Fruit fly (Drosophila melanogaster) whole organism, embryonic: Measurements from ENCODE around the gene RpS15Aa.
A peak's percentile ranks its signal among the peaks of the same experiment; 100 is the strongest.

ENCODE experiments used
- CG14710 ChIP-seq: fragments of 200-800 bp; sonication (Bioruptor generic); optimal IDR thresholded peaks from 3 replicates; lab custom pipeline; 2019; ENCODE audit warnings: missing biosample characterization, mild to moderate bottlenecking, missing genetic modification characterization, moderate library complexity
- CG15479 ChIP-seq: fragments of 200-800 bp; sonication (Bioruptor generic); optimal IDR thresholded peaks from 3 replicates; lab custom pipeline; 2019; ENCODE audit warnings: missing biosample characterization, mild to moderate bottlenecking, missing genetic modification characterization, moderate library complexity
- CG1647 ChIP-seq: fragments of 200-800 bp; sonication (Bioruptor generic); optimal IDR thresholded peaks from 3 replicates; lab custom pipeline; 2016; ENCODE audit warnings: missing biosample characterization, missing genetic modification characterization
- CG2116 ChIP-seq: fragments of 200-800 bp; sonication (Bioruptor generic); optimal IDR thresholded peaks from 3 replicates; lab custom pipeline; 2018; ENCODE audit warnings: missing biosample characterization, mild to moderate bottlenecking, missing genetic modification characterization
- CG2129 ChIP-seq: fragments of 200-800 bp; sonication (Bioruptor generic); IDR thresholded peaks from 2 replicates; pipeline ENCODE4 v1.3.6; 2022; ENCODE audit warnings: missing biosample characterization, missing genetic modification characterization; ENCODE audit not compliant: partially characterized antibody
- CG30403 ChIP-seq: fragments of 200-800 bp; sonication (Bioruptor generic); optimal IDR thresholded peaks from 3 replicates; lab custom pipeline; 2016; ENCODE audit warnings: missing biosample characterization, missing genetic modification characterization
- CG3163 ChIP-seq: fragments of 200-800 bp; sonication (Bioruptor generic); optimal IDR thresholded peaks from 3 replicates; lab custom pipeline; 2016; ENCODE audit warnings: missing biosample characterization, missing genetic modification characterization
- CG34224 ChIP-seq: fragments of 200-800 bp; sonication (Bioruptor generic); IDR thresholded peaks from 3 replicates; pipeline ENCODE4 v1.3.6; 2022; ENCODE audit warnings: missing biosample characterization, missing genetic modification characterization; ENCODE audit not compliant: partially characterized antibody
- CG3838 ChIP-seq: fragments of 200-800 bp; sonication (Bioruptor generic); optimal IDR thresholded peaks from 3 replicates; lab custom pipeline; 2016; ENCODE audit warnings: missing biosample characterization, missing genetic modification characterization
- CG4282 ChIP-seq: fragments of 200-800 bp; sonication (Bioruptor generic); optimal IDR thresholded peaks from 2 replicates; lab custom pipeline; 2016; ENCODE audit warnings: missing biosample characterization, missing genetic modification characterization
- CG4617 ChIP-seq: fragments of 200-800 bp; sonication (Bioruptor generic); optimal IDR thresholded peaks from 3 replicates; lab custom pipeline; 2016; ENCODE audit warnings: missing biosample characterization, missing genetic modification characterization, borderline replicate concordance
- CG4707 ChIP-seq: fragments of 200-800 bp; sonication (Bioruptor generic); optimal IDR thresholded peaks from 2 replicates; lab custom pipeline; 2018; ENCODE audit warnings: missing biosample characterization, mild to moderate bottlenecking, missing genetic modification characterization, moderate library complexity
- CG5245 ChIP-seq: fragments of 200-800 bp; sonication (Bioruptor generic); optimal IDR thresholded peaks from 3 replicates; lab custom pipeline; 2016; ENCODE audit warnings: missing biosample characterization, missing genetic modification characterization
- CG6813 ChIP-seq: fragments of 200-800 bp; sonication (Bioruptor generic); optimal IDR thresholded peaks from 2 replicates; lab custom pipeline; 2017; ENCODE audit warnings: missing biosample characterization, missing genetic modification characterization, mild to moderate bottlenecking, moderate library complexity, missing genetic modification reagents
- CG7987 ChIP-seq: fragments of 200-800 bp; sonication (Bioruptor generic); optimal IDR thresholded peaks from 2 replicates; lab custom pipeline; 2018; ENCODE audit warnings: missing biosample characterization, mild to moderate bottlenecking, missing genetic modification characterization, moderate library complexity
- CG8290 ChIP-seq, 3 experiments: fragments of 200-800 bp; sonication (Bioruptor generic); optimal IDR thresholded peaks; 2 replicates each; lab custom pipeline; 2016 to 2019; ENCODE audit warnings: missing biosample characterization in 3 of 3, missing genetic modification characterization in 3 of 3, mild to moderate bottlenecking in 2 of 3, moderate library complexity in 1 of 3
- CG9727 ChIP-seq: fragments of 200-800 bp; sonication (Bioruptor generic); optimal IDR thresholded peaks from 3 replicates; lab custom pipeline; 2017; ENCODE audit warnings: missing biosample characterization, mild to moderate bottlenecking, missing genetic modification characterization
- CG9797 ChIP-seq: fragments of 200-800 bp; sonication (Bioruptor generic); optimal IDR thresholded peaks from 3 replicates; lab custom pipeline; 2018; ENCODE audit warnings: missing biosample characterization, mild to moderate bottlenecking, missing genetic modification characterization
- CG9932 ChIP-seq: fragments of 200-800 bp; sonication (Bioruptor generic); IDR thresholded peaks from 2 replicates; pipeline ENCODE4 v1.3.6; 2022; ENCODE audit warnings: missing biosample characterization, missing genetic modification characterization
- Camta ChIP-seq: fragments of 200-800 bp; sonication (Bioruptor generic); optimal IDR thresholded peaks from 2 replicates; lab custom pipeline; 2016; ENCODE audit warnings: missing biosample characterization, missing genetic modification characterization
- Ets65A ChIP-seq: fragments of 200-800 bp; sonication (Bioruptor generic); peaks from one replicate; lab custom pipeline; 2016; ENCODE audit warnings: missing biosample characterization, missing genetic modification characterization
- Fer3 ChIP-seq: fragments of 200-800 bp; sonication (Bioruptor generic); optimal IDR thresholded peaks from 2 replicates; lab custom pipeline; 2018; ENCODE audit warnings: missing biosample characterization, mild to moderate bottlenecking, missing genetic modification characterization, moderate library complexity
- Hr3 ChIP-seq: fragments of 200-800 bp; sonication (Bioruptor generic); optimal IDR thresholded peaks from 3 replicates; lab custom pipeline; 2016; ENCODE audit warnings: missing biosample characterization, missing genetic modification characterization
- Mad ChIP-seq: fragments of 200-800 bp; sonication (Bioruptor generic); optimal IDR thresholded peaks from 2 replicates; lab custom pipeline; 2016; ENCODE audit warnings: missing biosample characterization, missing genetic modification characterization
- Optix ChIP-seq: fragments of 200-800 bp; sonication (Bioruptor generic); IDR thresholded peaks from 3 replicates; pipeline ENCODE4 v1.3.6; 2022; ENCODE audit warnings: missing biosample characterization, missing genetic modification characterization
- Ravus ChIP-seq: fragments of 200-800 bp; sonication (Bioruptor generic); IDR thresholded peaks from 2 replicates; pipeline ENCODE4 v1.3.6; 2022; ENCODE audit warnings: missing biosample characterization, missing genetic modification characterization
- Scr ChIP-seq: fragments of 200-800 bp; sonication (Bioruptor generic); IDR thresholded peaks from 2 replicates; pipeline ENCODE4 v1.3.6; 2022; ENCODE audit warnings: missing biosample characterization, missing genetic modification characterization; ENCODE audit not compliant: partially characterized antibody
- Side ChIP-seq: fragments of 200-800 bp; sonication (Bioruptor generic); optimal IDR thresholded peaks from 2 replicates; lab custom pipeline; 2016; ENCODE audit warnings: missing biosample characterization, missing genetic modification characterization
- Stat92E ChIP-seq, 3 experiments: fragments of >200 bp in 2 of 3; fragments of 200-800 bp in 1 of 3; sonication (Bioruptor generic) in 1 of 3; optimal IDR thresholded peaks; 2 replicates each; lab custom pipeline; 2017 to 2019; ENCODE audit warnings: missing biosample characterization in 3 of 3, missing genetic modification characterization in 3 of 3, mild to moderate bottlenecking in 1 of 3, moderate library complexity in 1 of 3
- Usf ChIP-seq: fragments of 200-800 bp; sonication (Bioruptor generic); optimal IDR thresholded peaks from 2 replicates; lab custom pipeline; 2017; ENCODE audit warnings: missing genotype, missing biosample characterization, missing genetic modification characterization
- cas ChIP-seq: fragments of 200-800 bp; sonication (Bioruptor generic); IDR thresholded peaks from 2 replicates; pipeline ENCODE4 v1.3.6; 2022; ENCODE audit warnings: missing biosample characterization, missing genetic modification characterization
- chm ChIP-seq: fragments of 200-800 bp; sonication (Bioruptor generic); IDR thresholded peaks from 2 replicates; pipeline ENCODE4 v1.3.6; 2022; ENCODE audit warnings: missing biosample characterization, missing genetic modification characterization
- dmrt11E ChIP-seq: fragments of 200-800 bp; sonication (Bioruptor generic); optimal IDR thresholded peaks from 3 replicates; lab custom pipeline; 2018; ENCODE audit warnings: missing biosample characterization, mild to moderate bottlenecking, missing genetic modification characterization, moderate library complexity
- ftz-f1 ChIP-seq: fragments of 200-800 bp; sonication (Bioruptor generic); optimal IDR thresholded peaks from 2 replicates; lab custom pipeline; 2016; ENCODE audit warnings: missing biosample characterization, missing genetic modification characterization
- gcm2 ChIP-seq: fragments of 200-800 bp; sonication (Bioruptor generic); optimal IDR thresholded peaks from 2 replicates; lab custom pipeline; 2016; ENCODE audit warnings: missing biosample characterization, missing genetic modification characterization
- grn ChIP-seq: fragments of 200-800 bp; sonication (Bioruptor generic); optimal IDR thresholded peaks from 3 replicates; lab custom pipeline; 2017; ENCODE audit warnings: missing biosample characterization, missing genetic modification characterization
- ham ChIP-seq: fragments of 200-800 bp; sonication (Bioruptor generic); IDR thresholded peaks from 2 replicates; pipeline ENCODE4 v1.3.6; 2022; ENCODE audit warnings: missing biosample characterization, missing genetic modification characterization
- kni ChIP-seq: fragments of 200-800 bp; sonication (Bioruptor generic); optimal IDR thresholded peaks from 3 replicates; lab custom pipeline; 2017; ENCODE audit warnings: mild to moderate bottlenecking, missing biosample characterization, missing genetic modification reagents, missing genetic modification characterization
- knrl ChIP-seq: fragments of 200-800 bp; sonication (Bioruptor generic); IDR thresholded peaks from 3 replicates; pipeline ENCODE4 v1.3.6; 2022; ENCODE audit warnings: missing biosample characterization, missing genetic modification characterization; ENCODE audit not compliant: partially characterized antibody
- mam ChIP-seq: fragments of 200-800 bp; sonication (Bioruptor generic); optimal IDR thresholded peaks from 3 replicates; lab custom pipeline; 2016; ENCODE audit warnings: missing biosample characterization, missing genetic modification characterization
- org-1 ChIP-seq: fragments of 200-800 bp; sonication (Bioruptor generic); optimal IDR thresholded peaks from 2 replicates; lab custom pipeline; 2017; ENCODE audit warnings: missing biosample characterization, missing genetic modification characterization
- salm ChIP-seq: fragments of 200-800 bp; sonication (Bioruptor generic); optimal IDR thresholded peaks from 2 replicates; lab custom pipeline; 2018; ENCODE audit warnings: missing biosample characterization, mild to moderate bottlenecking, missing genetic modification characterization
- sc ChIP-seq, 3 experiments: fragments of >200 bp in 2 of 3; fragments of 200-800 bp in 1 of 3; sonication (Bioruptor generic) in 1 of 3; optimal IDR thresholded peaks; 2 replicates in 2 of 3; 3 replicates in 1 of 3; lab custom pipeline; 2017; ENCODE audit warnings: mild to moderate bottlenecking in 1 of 3, missing biosample characterization in 1 of 3, missing genetic modification characterization in 1 of 3, missing genetic modification reagents in 1 of 3
- slp2 ChIP-seq: fragments of 200-800 bp; sonication (Bioruptor generic); optimal IDR thresholded peaks from 2 replicates; lab custom pipeline; 2016; ENCODE audit warnings: missing biosample characterization, missing genetic modification characterization
- sna ChIP-seq: fragments of 200-800 bp; sonication (Bioruptor generic); IDR thresholded peaks from 2 replicates; pipeline ENCODE4 v1.3.6; 2022; ENCODE audit warnings: missing biosample characterization, missing genetic modification characterization; ENCODE audit not compliant: partially characterized antibody
- vnd ChIP-seq: fragments of 200-800 bp; sonication (Bioruptor generic); IDR thresholded peaks from 3 replicates; pipeline ENCODE4 v1.3.6; 2022; ENCODE audit warnings: missing biosample characterization, missing genetic modification characterization; ENCODE audit not compliant: partially characterized antibody
- wor ChIP-seq: fragments of 200-800 bp; sonication (Bioruptor generic); IDR thresholded peaks from 2 replicates; pipeline ENCODE4 v1.3.6; 2022; ENCODE audit warnings: missing biosample characterization, missing genetic modification characterization
- zen2 ChIP-seq: fragments of 200-800 bp; sonication (Bioruptor generic); IDR thresholded peaks from 3 replicates; pipeline ENCODE4 v1.3.6; 2022; ENCODE audit warnings: missing biosample characterization, missing genetic modification characterization; ENCODE audit not compliant: partially characterized antibody

RpS15Aa gene

DNA sequence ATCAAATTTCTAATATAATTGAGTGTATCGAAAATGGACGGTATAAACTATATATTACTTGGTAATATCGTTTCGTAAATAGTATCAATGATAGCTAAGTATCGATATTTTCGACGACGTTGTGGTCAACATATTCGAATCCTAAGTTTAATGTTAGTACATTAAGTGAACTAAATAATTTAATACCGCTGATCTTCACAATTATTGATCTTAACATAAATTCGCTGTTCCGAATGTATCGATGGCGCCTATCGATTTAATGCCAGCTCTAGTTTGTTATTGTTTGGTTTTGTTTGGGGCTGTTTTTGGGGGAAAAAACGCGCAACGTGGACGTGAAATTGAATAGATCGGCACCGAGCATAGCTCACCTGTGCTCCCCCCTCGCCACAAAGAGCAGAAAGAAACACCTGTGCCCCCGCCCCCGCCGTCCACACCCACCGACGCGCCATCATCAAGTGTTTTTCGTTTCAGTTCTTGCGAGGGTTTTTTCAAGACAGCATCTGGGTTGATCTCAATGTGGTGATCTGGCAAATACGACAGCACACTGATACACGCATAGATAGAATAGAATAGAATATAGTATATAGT, 51.7 kb downstream of the RpS15Aa start (continued):
- TF ChIP-seq CG4282: no peak
- no peak for TF ChIP-seq gcm2 (GFP tag; lab: Kevin White, UChicago)
- TF ChIP-seq org-1: no peak
- TF ChIP-seq sc (optimal IDR thresholded peaks at IDR 0.05; lab: Kevin White, UChicago): no peak
- TF ChIP-seq sc (GFP tag; optimal IDR thresholded peaks at IDR 0.05; lab: Kevin White, UChicago): no peak
- TF ChIP-seq wor: no peak
- TF ChIP-seq CG34224 (GFP tag; lab: Robert Waterston, UW): peak; percentile 75; the same call in 2 of the 3 replicates
- TF ChIP-seq CG6813: no peak
- no peak for TF ChIP-seq mam (GFP tag; lab: Kevin White, UChicago)
- TF ChIP-seq Hr3 (GFP tag; lab: Kevin White, UChicago): no peak
- peak; percentile 12 for TF ChIP-seq dmrt11E (tag; lab: Kevin White, UChicago)
- no peak for TF ChIP-seq salm
- no peak for TF ChIP-seq CG3838 (GFP tag; lab: Kevin White, UChicago)
- TF ChIP-seq CG5245 (GFP tag; lab: Kevin White, UChicago): no peak
- TF ChIP-seq CG4707 (GFP tag; lab: Kevin White, UChicago): no peak
- peak; percentile 19 for TF ChIP-seq CG8290 (GFP tag; optimal IDR thresholded peaks at IDR 0.05; lab: Kevin White, UChicago)
- TF ChIP-seq CG8290 (tag; optimal IDR thresholded peaks at IDR 0.05; lab: Kevin White, UChicago): peak in 1 of 2 experiments; percentile 66
- TF ChIP-seq CG9727 (GFP tag; lab: Kevin White, UChicago): peak; percentile 15
- TF ChIP-seq CG14710 (tag; lab: Kevin White, UChicago): peak; percentile 9
- TF ChIP-seq chm (GFP tag; lab: Robert Waterston, UW): no peak
- TF ChIP-seq CG9932 (GFP tag; lab: Robert Waterston, UW): no peak
- no peak for TF ChIP-seq Stat92E (GFP tag; optimal IDR thresholded peaks at IDR 0.05; lab: Kevin White, UChicago)
- no peak for TF ChIP-seq CG30403 (GFP tag; lab: Kevin White, UChicago)
- no peak for TF ChIP-seq grn
- TF ChIP-seq kni: no peak
- no peak for TF ChIP-seq slp2 (GFP tag; lab: Kevin White, UChicago)
- TF ChIP-seq CG15479 (GFP tag; lab: Kevin White, UChicago): no peak
- peak; percentile 37; the same call in 1 of the 3 replicates for TF ChIP-seq vnd
- no peak for TF ChIP-seq Usf (GFP tag; lab: Kevin White, UChicago)
- TF ChIP-seq Mad (GFP tag; lab: Kevin White, UChicago): no peak
- peak; percentile 58; the same call in 2 of the 3 replicates for TF ChIP-seq knrl (GFP tag; lab: Robert Waterston, UW)
- TF ChIP-seq Ravus (GFP tag; lab: Robert Waterston, UW): no peak
- TF ChIP-seq Optix (GFP tag; lab: Robert Waterston, UW): no peak
- TF ChIP-seq sna (GFP tag; lab: Robert Waterston, UW): 0 out of 2 replicates have a peak, but pooled peaks have one; percentile 41
- peak; percentile 20 for TF ChIP-seq Ets65A
- no peak for TF ChIP-seq cas (GFP tag; lab: Robert Waterston, UW)
- TF ChIP-seq CG7987 (GFP tag; lab: Kevin White, UChicago): no peak
- TF ChIP-seq ham: no peak
- no peak for TF ChIP-seq CG1647 (GFP tag; lab: Kevin White, UChicago)
- no peak for TF ChIP-seq Fer3 (tag; lab: Kevin White, UChicago)
- TF ChIP-seq Side (GFP tag; lab: Kevin White, UChicago): no peak
- TF ChIP-seq CG4617 (GFP tag; lab: Kevin White, UChicago): no peak
- no peak for TF ChIP-seq ftz-f1 (GFP tag; lab: Kevin White, UChicago)
- peak; percentile 60; the same call in 1 of the 3 replicates for TF ChIP-seq zen2 (GFP tag; lab: Robert Waterston, UW)
- peak; percentile 72 for TF ChIP-seq Scr
- TF ChIP-seq Camta (GFP tag; lab: Kevin White, UChicago): no peak
- TF ChIP-seq CG2116: peak; percentile 53
- no peak for TF ChIP-seq CG3163
- no peak; the same call in 1 of the 2 replicates for TF ChIP-seq CG2129
- no peak for TF ChIP-seq CG9797
